Fruit fly (Drosophila melanogaster) whole organism: Measurements from ENCODE around the gene CG1986.

Experiments used
- CG8478 ChIP-seq: fragments of >200 bp; optimal IDR thresholded peaks from 2 replicates; lab custom pipeline; 2018; ENCODE audit warnings: inconsistent platforms
- Dll ChIP-seq: fragments of >200 bp; optimal IDR thresholded peaks from 2 replicates; lab custom pipeline; 2017
- EcR ChIP-seq, 2 experiments: fragments of >200 bp; optimal IDR thresholded peaks; 2 replicates each; lab custom pipeline; 2017; ENCODE audit warnings: missing biosample characterization in 2 of 2, missing genetic modification characterization in 2 of 2, missing genetic modification reagents in 2 of 2
- pan ChIP-seq: fragments of >200 bp; optimal IDR thresholded peaks from 2 replicates; lab custom pipeline; 2017
- psq ChIP-seq: fragments of >200 bp; optimal IDR thresholded peaks from 2 replicates; lab custom pipeline; 2017
- usp ChIP-seq: fragments of >200 bp; optimal IDR thresholded peaks from 2 replicates; lab custom pipeline; 2017; ENCODE audit warnings: missing biosample characterization, missing genetic modification characterization, mixed read lengths

CG1986 gene

DNA sequence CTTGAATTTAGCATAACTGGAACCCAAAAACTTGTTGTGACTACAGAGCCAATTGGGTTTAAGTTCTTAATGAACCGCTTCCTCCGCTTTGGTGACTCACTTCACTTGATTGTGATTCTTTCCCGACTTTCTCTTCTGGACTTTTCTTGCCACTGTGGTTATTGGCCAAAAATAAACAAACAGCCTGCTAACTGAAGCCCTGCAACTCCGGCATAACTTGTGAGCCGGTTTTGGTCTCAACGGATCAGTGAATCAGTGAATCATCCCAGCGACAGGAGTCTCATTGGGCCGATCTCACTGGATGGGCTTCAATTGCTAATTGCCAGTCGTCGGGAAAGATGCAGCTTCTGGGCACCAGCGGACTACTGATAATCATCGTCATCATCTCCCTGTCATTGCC, 28.0 kb downstream of the CG1986 start:
- TF ChIP-seq usp (GFP tag; lab: Kevin White, UChicago) (no peak), EcR (GFP tag; optimal IDR thresholded peaks at IDR 0.05; lab: Kevin White, UChicago) (no peak), pan (no peak), psq (lab: Kevin White, UChicago) (no peak), Dll (no peak), CG8478 (lab: Kevin White, UChicago) (no peak)

- no peak for TF ChIP-seq CG8478 (lab: Kevin White, UChicago)
- TF ChIP-seq Dll: no peak
- TF ChIP-seq pan: no peak
- no peak for TF ChIP-seq psq (lab: Kevin White, UChicago)
- no peak for TF ChIP-seq EcR (GFP tag; optimal IDR thresholded peaks at IDR 0.05; lab: Kevin White, UChicago)
- no peak for TF ChIP-seq usp (GFP tag; lab: Kevin White, UChicago)
These were observed 29.2 kb downstream of the CG1986 start, which contains the start of gene CG9689 for dm6 chrX:9881746-9882145. Gene CG9689 (plus strand): TSS chrX:9881953.

DNA sequence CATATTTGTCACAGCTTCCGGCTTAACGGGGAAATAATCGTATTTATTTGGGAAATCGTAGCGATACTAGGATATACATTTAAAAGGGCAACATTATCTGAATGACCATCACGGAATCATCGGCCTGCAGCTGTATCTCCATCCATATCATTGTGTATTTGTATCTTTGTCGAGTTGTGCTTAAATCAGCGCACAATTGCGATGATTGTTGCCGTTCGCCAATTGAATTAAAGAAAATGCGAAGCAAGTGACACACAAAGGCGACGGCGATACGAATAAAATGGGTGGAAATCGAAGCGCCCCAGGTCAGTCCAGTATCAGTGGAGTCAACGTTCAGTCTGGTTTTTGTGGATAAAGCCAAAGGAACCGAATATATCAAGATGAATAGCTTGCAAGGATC, 31.4 kb downstream of the CG1986 start, which contains the start of gene CG9686:
CG9686 (plus strand) TSS at position 301 of the 400 bp plus-strand sequence.
- no peak for TF ChIP-seq pan
- TF ChIP-seq usp (GFP tag; lab: Kevin White, UChicago): no peak
- TF ChIP-seq psq (lab: Kevin White, UChicago): no peak
- TF ChIP-seq CG8478 (lab: Kevin White, UChicago): no peak
- TF ChIP-seq EcR (GFP tag; optimal IDR thresholded peaks at IDR 0.05; lab: Kevin White, UChicago): no peak
- no peak for TF ChIP-seq Dll

DNA sequence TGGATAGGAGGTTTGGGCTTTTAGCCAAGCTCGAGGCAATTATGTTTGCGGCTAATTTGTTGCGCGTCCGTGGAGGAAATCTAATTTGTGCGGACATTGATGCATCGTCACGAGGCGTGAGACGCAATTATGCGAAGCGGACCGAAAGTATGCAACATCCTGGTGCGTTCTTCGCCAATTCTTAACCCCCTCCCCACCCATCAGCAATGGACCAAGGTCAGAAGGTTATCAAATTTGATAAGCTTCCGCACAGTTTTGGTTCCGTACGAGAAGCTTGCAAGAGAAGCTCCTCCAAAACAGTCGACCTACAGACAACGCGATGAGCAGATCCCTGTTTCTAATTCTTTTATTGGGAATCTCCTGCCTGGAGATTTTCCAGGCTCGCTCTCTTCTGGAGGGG, 32.8 kb downstream of the CG1986 start, which contains the start of gene CG1468:
CG1468 (plus strand) TSS at position 298 of the 400 bp plus-strand sequence.
- TF ChIP-seq CG8478 (lab: Kevin White, UChicago) (no peak), EcR (GFP tag; optimal IDR thresholded peaks at IDR 0.05; lab: Kevin White, UChicago) (no peak), psq (lab: Kevin White, UChicago) (no peak), usp (GFP tag; lab: Kevin White, UChicago) (no peak), pan (no peak), Dll (no peak)

DNA sequence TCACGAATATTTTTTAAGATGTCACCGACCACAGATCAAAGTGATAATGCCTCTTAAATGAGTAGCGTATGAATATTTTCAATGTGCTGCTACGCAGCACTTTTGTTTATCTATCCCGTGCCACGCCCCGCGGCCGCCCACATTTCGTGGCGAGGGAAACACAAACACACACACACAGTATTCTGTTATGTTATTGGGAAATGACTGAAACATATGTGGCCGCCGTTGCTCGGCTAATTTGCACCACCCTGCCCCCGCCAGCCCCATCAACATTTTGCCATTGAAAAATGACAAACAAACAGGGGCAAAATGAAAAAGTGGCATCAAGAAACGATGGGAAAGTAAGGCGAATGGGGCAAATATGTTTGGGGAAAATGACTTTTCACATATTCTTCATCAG, 33.7 kb downstream of the CG1986 start:
- no peak for TF ChIP-seq EcR (GFP tag; optimal IDR thresholded peaks at IDR 0.05; lab: Kevin White, UChicago)
- TF ChIP-seq Dll: no peak
- no peak for TF ChIP-seq CG8478 (lab: Kevin White, UChicago)
- TF ChIP-seq psq (lab: Kevin White, UChicago): no peak
- TF ChIP-seq usp (GFP tag; lab: Kevin White, UChicago): no peak

dm6 chrX:9875948-9876853, 34.7 kb downstream of the CG1986 start, which contains the start of gene CG15247:
Gene CG15247 (minus strand): TSS chrX:9876672.
- TF ChIP-seq usp (GFP tag; lab: Kevin White, UChicago) (no peak), Dll (no peak), psq (lab: Kevin White, UChicago) (no peak), EcR (GFP tag; optimal IDR thresholded peaks at IDR 0.05; lab: Kevin White, UChicago) (no peak), CG8478 (lab: Kevin White, UChicago) (no peak), pan (no peak)

- TF ChIP-seq CG8478 (lab: Kevin White, UChicago) (no peak), Dll (no peak), usp (GFP tag; lab: Kevin White, UChicago) (no peak), EcR (GFP tag; optimal IDR thresholded peaks at IDR 0.05; lab: Kevin White, UChicago) (no peak), pan (no peak), psq (lab: Kevin White, UChicago) (no peak)
These were observed 37.0 kb downstream of the CG1986 start, which contains the start of gene CG32695 for dm6 chrX:9873917-9874316. Gene CG32695 (minus strand): TSS chrX:9874057.

- TF ChIP-seq psq (lab: Kevin White, UChicago) (no peak), EcR (GFP tag; optimal IDR thresholded peaks at IDR 0.05; lab: Kevin White, UChicago) (no peak), Dll (no peak), pan (no peak)
These were observed 39.3 kb downstream of the CG1986 start, which contains the start of gene CG45061 for dm6 chrX:9871632-9872031. Gene CG45061 (minus strand): TSS chrX:9871702.

DNA sequence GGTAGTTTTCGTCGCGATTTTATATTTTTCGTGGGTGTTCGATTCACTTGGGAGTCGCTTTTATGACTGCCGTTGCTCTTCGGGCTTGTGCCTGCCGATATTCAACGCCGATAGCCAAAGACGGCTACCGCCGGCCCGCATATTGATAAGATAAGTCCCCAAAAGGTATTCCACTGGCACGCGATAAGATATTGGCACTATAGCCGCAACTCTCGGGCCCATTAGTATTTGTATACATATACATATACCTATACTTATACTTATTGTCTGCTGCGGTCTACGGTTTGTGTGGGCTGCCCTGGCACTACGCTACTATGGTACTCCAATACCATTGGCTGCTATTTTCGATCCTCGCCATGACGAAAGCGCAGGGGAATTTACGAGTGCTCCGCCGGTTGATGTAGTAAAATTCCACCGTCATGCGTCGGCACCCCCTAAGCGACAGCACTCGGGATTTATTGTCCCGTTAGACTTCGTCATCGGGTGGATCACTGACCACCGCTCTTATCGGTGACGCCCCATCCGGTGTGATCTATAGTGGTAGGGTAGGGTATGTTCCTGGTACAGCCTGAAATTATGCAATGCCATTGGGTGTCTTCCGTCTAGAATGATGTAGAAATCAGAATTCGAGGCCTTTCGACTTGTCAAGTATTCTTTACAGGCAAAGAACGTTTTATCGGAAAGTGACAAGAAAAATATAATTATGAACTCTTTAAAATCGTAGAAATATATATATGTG, 42.2 kb downstream of the CG1986 start, which contains the start of gene CG45060:
CG45060 (minus strand) TSS at position 59 of the 739 bp plus-strand sequence.
- no peak for TF ChIP-seq Dll
- no peak for TF ChIP-seq pan
- TF ChIP-seq CG8478 (lab: Kevin White, UChicago): no peak
- no peak for TF ChIP-seq EcR (GFP tag; optimal IDR thresholded peaks at IDR 0.05; lab: Kevin White, UChicago)
- TF ChIP-seq psq (lab: Kevin White, UChicago): no peak
- no peak for TF ChIP-seq usp (GFP tag; lab: Kevin White, UChicago)

- no peak for TF ChIP-seq EcR (GFP tag; optimal IDR thresholded peaks at IDR 0.05; lab: Kevin White, UChicago)
- no peak for TF ChIP-seq pan
- TF ChIP-seq CG8478 (lab: Kevin White, UChicago): no peak
- no peak for TF ChIP-seq psq (lab: Kevin White, UChicago)
- no peak for TF ChIP-seq usp (GFP tag; lab: Kevin White, UChicago)
- TF ChIP-seq Dll: no peak
These were observed 46.0 kb downstream of the CG1986 start, which contains the start of gene Ser7 for dm6 chrX:9864882-9865281. Gene Ser7 (plus strand): TSS chrX:9865233.
